Worm (Caenorhabditis elegans) whole organism, L3 larva: ENCODE results near the gene F59B1.6.
A peak's percentile ranks its signal among the peaks of the same experiment; 100 is the strongest.
"Not testable (repeated sequence)": the region's sequence is repeated elsewhere in the genome, so short reads cannot be mapped to it uniquely, and the experiment has no call there.

ENCODE experiments used
- R02D3.7 ChIP-seq: fragments of 150-350 bp; optimal IDR thresholded peaks from 2 replicates; lab custom pipeline; 2014; ENCODE audit warnings: missing biosample characterization, missing genetic modification characterization
- aly-2 ChIP-seq: fragments of 150-350 bp; optimal IDR thresholded peaks from 2 replicates; lab custom pipeline; 2014; ENCODE audit warnings: missing biosample characterization, missing genetic modification characterization
- ama-1 ChIP-seq: fragments of 150-350 bp; optimal IDR thresholded peaks from 2 replicates; lab custom pipeline; 2018
- ceh-16 ChIP-seq: sonication (generic microtip); optimal IDR thresholded peaks from 2 replicates; lab custom pipeline; 2017; ENCODE audit warnings: missing biosample characterization, missing genetic modification characterization
- ceh-28 ChIP-seq: fragments of 150-350 bp; optimal IDR thresholded peaks from 2 replicates; lab custom pipeline; 2014; ENCODE audit warnings: missing biosample characterization, missing genetic modification reagents, missing genetic modification characterization
- ceh-82 ChIP-seq: fragments of 150-350 bp; optimal IDR thresholded peaks from 2 replicates; lab custom pipeline; 2014; ENCODE audit warnings: missing biosample characterization, missing genetic modification characterization
- ceh-9 ChIP-seq: sonication (generic microtip); optimal IDR thresholded peaks from 2 replicates; lab custom pipeline; 2018; ENCODE audit warnings: missing biosample characterization, missing genetic modification characterization
- daf-12 ChIP-seq: fragments of 150-350 bp; optimal IDR thresholded peaks from 2 replicates; lab custom pipeline; 2014; ENCODE audit warnings: missing biosample characterization, missing genetic modification reagents, missing genetic modification characterization
- elt-1 ChIP-seq: fragments of 150-350 bp; optimal IDR thresholded peaks from 2 replicates; lab custom pipeline; 2014; ENCODE audit warnings: missing biosample characterization, missing genetic modification characterization
- elt-2 ChIP-seq: sonication (generic microtip); optimal IDR thresholded peaks from 2 replicates; lab custom pipeline; 2016; ENCODE audit warnings: missing genetic modification reagents, mild to moderate bottlenecking, missing genetic modification characterization, missing compliant biosample characterization
- elt-3 ChIP-seq, 3 experiments: fragments of 150-350 bp in 1 of 3; sonication (generic microtip) in 2 of 3; optimal IDR thresholded peaks; 2 replicates in 2 of 3; 4 replicates in 1 of 3; lab custom pipeline; 2014 to 2017; ENCODE audit warnings: missing biosample characterization in 3 of 3, missing genetic modification characterization in 3 of 3
- eor-1 ChIP-seq, 2 experiments: fragments of 150-350 bp; optimal IDR thresholded peaks; 2 replicates each; lab custom pipeline; 2014 to 2018; ENCODE audit warnings: missing biosample characterization in 2 of 2, missing genetic modification characterization in 2 of 2
- fkh-2 ChIP-seq: fragments of 150-350 bp; optimal IDR thresholded peaks from 2 replicates; lab custom pipeline; 2014; ENCODE audit warnings: missing biosample characterization, missing genetic modification reagents, missing genetic modification characterization
- fos-1 ChIP-seq: fragments of 150-350 bp; optimal IDR thresholded peaks from 2 replicates; lab custom pipeline; 2014; ENCODE audit warnings: missing biosample characterization, missing genetic modification characterization
- hmg-11 ChIP-seq: sonication (generic microtip); optimal IDR thresholded peaks from 2 replicates; lab custom pipeline; 2016; ENCODE audit warnings: missing genetic modification characterization, missing compliant biosample characterization
- jun-1 ChIP-seq: fragments of 150-350 bp; optimal IDR thresholded peaks from 2 replicates; lab custom pipeline; 2014; ENCODE audit warnings: missing biosample characterization, missing genetic modification reagents, missing genetic modification characterization
- lin-15B ChIP-seq: fragments of 150-350 bp; optimal IDR thresholded peaks from 2 replicates; lab custom pipeline; 2014; ENCODE audit warnings: missing biosample characterization, missing genetic modification characterization
- lsy-12 ChIP-seq: sonication (generic microtip); optimal IDR thresholded peaks from 2 replicates; lab custom pipeline; 2016; ENCODE audit warnings: mild to moderate bottlenecking, missing genetic modification characterization, missing compliant biosample characterization
- mdl-1 ChIP-seq: fragments of 150-350 bp; optimal IDR thresholded peaks from 2 replicates; lab custom pipeline; 2014; ENCODE audit warnings: missing biosample characterization, missing genetic modification characterization
- mml-1 ChIP-seq: fragments of 150-350 bp; sonication (generic microtip); optimal IDR thresholded peaks from 3 replicates; lab custom pipeline; 2014; ENCODE audit warnings: missing biosample characterization, missing genetic modification characterization
- nfya-1 ChIP-seq: sonication (generic microtip); optimal IDR thresholded peaks from 2 replicates; lab custom pipeline; 2017; ENCODE audit warnings: missing genetic modification characterization, mild to moderate bottlenecking, missing compliant biosample characterization, antibody characterized with exemption, moderate library complexity; ENCODE audit not compliant: insufficient read depth
- nhr-11 ChIP-seq: fragments of 150-350 bp; optimal IDR thresholded peaks from 2 replicates; lab custom pipeline; 2014; ENCODE audit warnings: missing biosample characterization, missing genetic modification characterization
- nhr-12 ChIP-seq: fragments of 150-350 bp; optimal IDR thresholded peaks from 2 replicates; lab custom pipeline; 2014; ENCODE audit warnings: missing biosample characterization, missing genetic modification characterization
- nhr-23 ChIP-seq: fragments of 150-350 bp; optimal IDR thresholded peaks from 2 replicates; lab custom pipeline; 2014; ENCODE audit warnings: missing biosample characterization, missing genetic modification reagents, missing genetic modification characterization
- nhr-237 ChIP-seq: fragments of 150-350 bp; optimal IDR thresholded peaks from 2 replicates; lab custom pipeline; 2014; ENCODE audit warnings: missing biosample characterization, missing genetic modification characterization
- nhr-25 ChIP-seq: sonication (generic microtip); optimal IDR thresholded peaks from 2 replicates; lab custom pipeline; 2017; ENCODE audit warnings: missing biosample characterization, missing genetic modification characterization
- nhr-43 ChIP-seq: sonication (generic microtip); optimal IDR thresholded peaks from 2 replicates; lab custom pipeline; 2016; ENCODE audit warnings: mild to moderate bottlenecking, missing genetic modification characterization, missing compliant biosample characterization; ENCODE audit not compliant: poor library complexity, severe bottlenecking
- nhr-67 ChIP-seq: fragments of 150-350 bp; optimal IDR thresholded peaks from 2 replicates; lab custom pipeline; 2014; ENCODE audit warnings: missing biosample characterization, missing genetic modification characterization
- nhr-77 ChIP-seq: fragments of 150-350 bp; optimal IDR thresholded peaks from 2 replicates; lab custom pipeline; 2014; ENCODE audit warnings: missing biosample characterization, missing genetic modification characterization
- pha-4 ChIP-seq: fragments of 150-350 bp; optimal IDR thresholded peaks from 2 replicates; lab custom pipeline; 2014; ENCODE audit warnings: missing biosample characterization, missing genetic modification reagents, missing genetic modification characterization
- pqm-1 ChIP-seq: fragments of 150-350 bp; optimal IDR thresholded peaks from 2 replicates; lab custom pipeline; 2017; ENCODE audit warnings: missing biosample characterization, missing genetic modification characterization, inconsistent platforms
- sea-2 ChIP-seq: fragments of 150-350 bp; sonication (generic microtip); optimal IDR thresholded peaks from 4 replicates; lab custom pipeline; 2014; ENCODE audit warnings: missing biosample characterization, missing genetic modification reagents, missing genetic modification characterization
- skn-1 ChIP-seq: fragments of 150-350 bp; optimal IDR thresholded peaks from 2 replicates; lab custom pipeline; 2014; ENCODE audit warnings: missing biosample characterization, missing genetic modification characterization
- snpc-4 ChIP-seq: fragments of 150-350 bp; optimal IDR thresholded peaks from 2 replicates; lab custom pipeline; 2014; ENCODE audit warnings: missing biosample characterization, missing genetic modification characterization
- tbx-2 ChIP-seq: sonication (generic microtip); optimal IDR thresholded peaks from 2 replicates; lab custom pipeline; 2016; ENCODE audit warnings: mild to moderate bottlenecking, missing genetic modification characterization, missing compliant biosample characterization
- unc-39 ChIP-seq: sonication (generic microtip); optimal IDR thresholded peaks from 4 replicates; lab custom pipeline; 2017; ENCODE audit warnings: missing biosample characterization, missing genetic modification characterization
- unc-62 ChIP-seq: fragments of 150-350 bp; sonication (generic microtip); optimal IDR thresholded peaks from 4 replicates; lab custom pipeline; 2014; ENCODE audit warnings: missing biosample characterization, missing genetic modification reagents, missing genetic modification characterization
- zag-1 ChIP-seq: fragments of 150-350 bp; optimal IDR thresholded peaks from 2 replicates; lab custom pipeline; 2014; ENCODE audit warnings: missing biosample characterization, missing genetic modification characterization
- ztf-11 ChIP-seq: fragments of 150-350 bp; optimal IDR thresholded peaks from 2 replicates; lab custom pipeline; 2014; ENCODE audit warnings: missing biosample characterization, missing genetic modification characterization
- ztf-4 ChIP-seq: fragments of 150-350 bp; optimal IDR thresholded peaks from 2 replicates; lab custom pipeline; 2014; ENCODE audit warnings: missing biosample characterization, missing genetic modification characterization

F59B1.6 gene

DNA sequence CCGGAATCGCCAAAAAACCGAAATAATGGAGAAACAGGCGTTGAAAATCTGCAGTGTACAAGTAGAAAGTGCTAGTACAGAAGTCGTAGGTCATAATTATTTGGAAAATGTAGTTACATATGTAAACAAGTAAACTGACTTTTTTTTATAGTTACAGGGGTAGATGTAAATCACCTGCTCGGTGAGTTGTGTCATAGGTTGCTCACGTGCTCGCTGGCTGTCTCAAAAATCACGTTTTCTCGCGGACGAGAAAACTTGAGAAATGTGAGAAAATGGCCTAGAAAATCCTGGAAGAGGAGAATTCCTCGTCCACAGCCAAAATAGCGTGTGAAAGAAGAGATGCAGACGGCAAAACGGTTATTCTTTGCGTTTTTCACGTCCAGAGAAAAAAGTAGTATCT, 34.4 kb downstream of the F59B1.6 start, which contains the start of gene srh-212:
TSS of gene srh-212 (minus strand) at position 101 of the 400 bp plus-strand sequence.
- TF ChIP-seq unc-62 (GFP tag; lab: Kevin White, UChicago); nhr-67 (tag; lab: Kevin White, UChicago); ceh-9: not testable (repeated sequence)

DNA sequence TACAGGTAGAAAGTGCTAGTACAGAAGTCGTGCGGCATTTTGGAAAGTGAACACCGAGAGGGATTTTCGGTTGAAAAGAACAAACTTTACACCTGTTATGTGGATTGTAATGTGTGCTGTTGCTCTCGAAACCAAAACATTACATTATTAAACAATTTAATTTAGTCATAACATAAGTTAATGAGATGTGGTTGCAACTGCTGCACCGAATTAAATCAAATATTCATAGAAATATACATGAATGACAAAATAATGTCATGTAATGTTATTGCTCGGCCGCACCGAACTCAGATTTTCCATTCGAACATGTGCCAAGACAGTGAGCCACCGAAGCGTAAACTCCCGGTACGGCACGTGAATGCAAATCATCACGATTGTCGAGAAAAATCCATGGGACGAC, 36.6 kb downstream of the F59B1.6 start, which contains the start of gene srh-213:
TSS of gene srh-213 (minus strand) at position 101 of the 400 bp plus-strand sequence.
- TF ChIP-seq lsy-12 (tag; lab: Kevin White, UChicago) (no peak), zag-1 (tag; lab: Kevin White, UChicago) (no peak), elt-3 (tag; optimal IDR thresholded peaks at IDR 0.05; lab: Kevin White, UChicago) (no peak), fkh-2 (no peak), ztf-11 (tag; lab: Kevin White, UChicago) (no peak), elt-2 (no peak), ceh-16 (no peak), nhr-43 (tag; lab: Kevin White, UChicago) (no peak), mml-1 (tag; lab: Kevin White, UChicago) (no peak), nhr-23 (no peak), nfya-1 (tag; lab: Kevin White, UChicago) (no peak), ztf-4 (no peak), daf-12 (tag; lab: Kevin White, UChicago) (no peak), skn-1 (tag; lab: Kevin White, UChicago) (no peak), nhr-25 (tag; lab: Kevin White, UChicago) (no peak), nhr-67 (tag; lab: Kevin White, UChicago) (no peak)

DNA sequence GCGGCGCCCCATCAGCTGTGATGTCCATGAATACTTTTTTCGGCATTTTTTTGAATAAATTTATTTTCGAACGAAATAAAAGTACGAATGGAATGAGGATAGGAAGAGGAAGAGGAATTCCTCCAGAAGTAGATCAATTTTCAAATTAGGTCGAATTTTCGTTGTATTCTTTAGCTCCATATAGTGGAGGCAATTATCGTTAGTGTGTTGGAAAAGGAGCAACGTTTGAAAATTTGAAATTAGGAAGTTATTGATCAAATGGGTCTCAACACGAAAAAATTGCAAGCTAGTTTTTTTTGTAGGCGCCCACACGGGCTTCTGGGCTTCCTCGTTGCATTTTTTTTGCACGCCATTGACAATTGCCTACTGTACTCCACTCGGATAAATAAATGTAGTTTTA, 39.4 kb downstream of the F59B1.6 start, which contains the start of gene T22F3.12:
TSS of gene T22F3.12 (minus strand) at position 101 of the 400 bp plus-strand sequence.
- TF ChIP-seq eor-1 (tag; optimal IDR thresholded peaks at IDR 0.05; lab: Kevin White, UChicago) (no peak), nhr-237 (no peak), elt-3 (tag; optimal IDR thresholded peaks at IDR 0.05; lab: Kevin White, UChicago) (no peak), nhr-77 (tag; lab: Kevin White, UChicago) (no peak), fkh-2 (no peak), unc-39 (tag; lab: Kevin White, UChicago) (no peak), nhr-67 (tag; lab: Kevin White, UChicago) (no peak), sea-2 (no peak), jun-1 (no peak), ceh-82 (tag; lab: Kevin White, UChicago) (no peak), hmg-11 (tag; lab: Kevin White, UChicago) (no peak), snpc-4 (tag; lab: Kevin White, UChicago) (no peak), nhr-25 (tag; lab: Kevin White, UChicago) (no peak), fos-1 (tag; lab: Kevin White, UChicago) (no peak), lin-15B (tag; lab: Kevin White, UChicago) (no peak), lsy-12 (tag; lab: Kevin White, UChicago) (no peak), pha-4 (tag; lab: Kevin White, UChicago) (no peak), daf-12 (tag; lab: Kevin White, UChicago) (no peak), ceh-9 (no peak), pqm-1 (tag; lab: Kevin White, UChicago) (no peak)

DNA sequence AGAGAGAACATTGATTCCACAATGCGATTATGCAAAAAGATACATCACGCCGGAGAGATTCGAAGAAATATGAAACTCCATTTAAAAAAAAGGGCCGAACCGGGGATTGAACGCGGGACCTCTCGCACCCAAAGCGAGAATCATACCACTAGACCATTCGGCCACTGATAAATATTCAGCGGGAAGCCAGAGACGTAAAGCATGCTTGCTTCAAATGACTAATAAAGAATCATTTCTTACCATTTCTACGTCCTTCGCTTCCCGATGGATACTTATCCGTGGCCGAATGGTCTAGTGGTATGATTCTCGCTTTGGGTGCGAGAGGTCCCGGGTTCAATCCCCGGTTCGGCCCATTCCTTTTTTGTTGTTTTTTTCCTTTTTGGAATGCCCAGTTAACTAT, 43.3 kb downstream of the F59B1.6 start:
- TF ChIP-seq nhr-43 (tag; lab: Kevin White, UChicago): peak; percentile 60
- TF ChIP-seq ceh-28 (tag; lab: Kevin White, UChicago): no peak
- TF ChIP-seq ama-1: no peak
- TF ChIP-seq nfya-1 (tag; lab: Kevin White, UChicago): peak; percentile 5

DNA sequence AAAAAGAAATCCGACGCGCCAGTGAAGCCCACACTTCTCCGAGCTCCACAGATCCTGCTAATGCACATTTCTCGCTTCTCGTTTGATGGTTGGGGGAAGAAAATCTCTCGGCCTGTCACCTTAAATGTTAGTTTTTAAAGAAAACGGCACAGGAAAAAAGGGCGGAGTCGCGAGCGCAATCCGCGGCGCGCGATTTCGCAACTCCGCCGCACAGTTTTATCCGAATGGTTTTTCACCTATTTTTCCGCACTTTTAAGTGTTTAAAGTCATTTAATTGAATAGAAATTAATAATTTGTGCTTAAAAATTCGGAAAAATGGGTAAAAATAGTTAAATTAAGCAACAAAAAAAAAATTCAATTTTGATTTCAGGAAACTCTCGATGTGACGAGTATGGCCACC, 43.9 kb downstream of the F59B1.6 start:
- no peak for TF ChIP-seq nhr-237
- TF ChIP-seq elt-2: peak; percentile 20
- no peak for TF ChIP-seq tbx-2
- peak; percentile 11 for TF ChIP-seq hmg-11 (tag; lab: Kevin White, UChicago)
- TF ChIP-seq snpc-4 (tag; lab: Kevin White, UChicago): no peak
- no peak for TF ChIP-seq jun-1
- no peak for TF ChIP-seq elt-3 (tag; optimal IDR thresholded peaks at IDR 0.05; lab: Kevin White, UChicago)
- TF ChIP-seq aly-2 (tag; lab: Kevin White, UChicago): no peak
- TF ChIP-seq elt-1 (tag; lab: Kevin White, UChicago): no peak
- no peak for TF ChIP-seq nhr-12 (tag; lab: Kevin White, UChicago)
- TF ChIP-seq mdl-1 (tag; lab: Kevin White, UChicago): no peak
- peak; percentile 10 for TF ChIP-seq pqm-1 (tag; lab: Kevin White, UChicago)
- no peak for TF ChIP-seq ama-1
- TF ChIP-seq pha-4 (tag; lab: Kevin White, UChicago): peak; percentile 24
- no peak for TF ChIP-seq sea-2
- TF ChIP-seq nhr-11 (tag; lab: Kevin White, UChicago): no peak
- peak; percentile 1 for TF ChIP-seq nhr-43 (tag; lab: Kevin White, UChicago)
- TF ChIP-seq nfya-1 (tag; lab: Kevin White, UChicago): peak; percentile 33
- no peak for TF ChIP-seq R02D3.7 (tag; lab: Kevin White, UChicago)
- TF ChIP-seq nhr-77 (tag; lab: Kevin White, UChicago): no peak
- TF ChIP-seq ztf-4: no peak
- TF ChIP-seq ceh-9: no peak
- TF ChIP-seq unc-62 (GFP tag; lab: Kevin White, UChicago): no peak
- TF ChIP-seq nhr-23: peak; percentile 17
